Worm (Caenorhabditis elegans) whole organism, L4 larva: ENCODE measurements around the gene map-1.

Experiments used
- fos-1 ChIP-seq: fragments of 150-350 bp; optimal IDR thresholded peaks from 2 replicates; lab custom pipeline; 2014; ENCODE audit warnings: missing biosample characterization, missing genetic modification characterization
- unc-62 ChIP-seq, 3 experiments: fragments of 150-350 bp in 1 of 3; sonication (generic microtip); optimal IDR thresholded peaks in 2 of 3; peaks in 1 of 3; 1 replicate in 1 of 3; 2 replicates in 2 of 3; lab custom pipeline; 2014 to 2017; ENCODE audit warnings: missing biosample characterization in 3 of 3, missing genetic modification characterization in 3 of 3, missing genetic modification reagents in 3 of 3, missing genotype in 1 of 3

ce11 chrIV:3652223-3652622, 34.4 kb downstream of the map-1 start:
- TF ChIP-seq fos-1 (no peak), unc-62 (GFP tag; optimal IDR thresholded peaks at IDR 0.05 in 1 of 2; lab: Kevin White, UChicago) (no peak), unc-62 (tag; optimal IDR thresholded peaks at IDR 0.05; lab: Kevin White, UChicago) (no peak)
